Worm (Caenorhabditis elegans) whole organism, L3 larva: ENCODE results near the gene C46A5.6.

Experiments
- hmg-11 ChIP-seq: sonication (generic microtip); optimal IDR thresholded peaks from 2 replicates; lab custom pipeline; 2016; ENCODE audit warnings: missing genetic modification characterization, missing compliant biosample characterization
- snpc-4 ChIP-seq: fragments of 150-350 bp; optimal IDR thresholded peaks from 2 replicates; lab custom pipeline; 2014; ENCODE audit warnings: missing biosample characterization, missing genetic modification characterization
- unc-62 ChIP-seq: fragments of 150-350 bp; sonication (generic microtip); optimal IDR thresholded peaks from 4 replicates; lab custom pipeline; 2014; ENCODE audit warnings: missing biosample characterization, missing genetic modification reagents, missing genetic modification characterization
- ztf-11 ChIP-seq: fragments of 150-350 bp; optimal IDR thresholded peaks from 2 replicates; lab custom pipeline; 2014; ENCODE audit warnings: missing biosample characterization, missing genetic modification characterization

- no peak for TF ChIP-seq snpc-4 (tag; lab: Kevin White, UChicago)
- no peak for TF ChIP-seq ztf-11
- TF ChIP-seq unc-62 (GFP tag; lab: Kevin White, UChicago): no peak
- no peak for TF ChIP-seq hmg-11 (tag; lab: Kevin White, UChicago)
Measured at ce11 chrIV:7775725-7776124, 12.1 kb upstream of the C46A5.6 start, which contains the start of gene swd-2.1.
